Worm (Caenorhabditis elegans) whole organism, late embryonic: ENCODE results near the gene srd-19.

Experiments used
- ama-1 ChIP-seq: fragments of 150-350 bp; optimal IDR thresholded peaks from 2 replicates; lab custom pipeline; 2014
- elt-2 ChIP-seq: sonication (generic microtip); optimal IDR thresholded peaks from 2 replicates; lab custom pipeline; 2016; ENCODE audit warnings: missing genetic modification reagents, missing genetic modification characterization, missing compliant biosample characterization
- ets-4 ChIP-seq: sonication (generic microtip); optimal IDR thresholded peaks from 2 replicates; lab custom pipeline; 2016; ENCODE audit warnings: missing genetic modification characterization, missing compliant biosample characterization
- fkh-10 ChIP-seq: fragments of 150-350 bp; optimal IDR thresholded peaks from 2 replicates; lab custom pipeline; 2014; ENCODE audit warnings: missing biosample characterization, missing genetic modification reagents, missing genetic modification characterization
- hlh-13 ChIP-seq: fragments of 200-800 bp; sonication (Bioruptor generic); optimal IDR thresholded peaks from 2 replicates; lab custom pipeline; 2018; ENCODE audit warnings: mild to moderate bottlenecking, missing genetic modification characterization, missing compliant biosample characterization
- lin-11 ChIP-seq: fragments of 200-800 bp; sonication (Bioruptor generic); optimal IDR thresholded peaks from 2 replicates; lab custom pipeline; 2018; ENCODE audit warnings: mild to moderate bottlenecking, missing genetic modification characterization, missing compliant biosample characterization
- pha-4 ChIP-seq: fragments of 150-350 bp; optimal IDR thresholded peaks from 2 replicates; lab custom pipeline; 2018; ENCODE audit warnings: missing biosample characterization, missing genetic modification reagents, missing genetic modification characterization
- ztf-16 ChIP-seq: sonication (generic microtip); optimal IDR thresholded peaks from 2 replicates; lab custom pipeline; 2017; ENCODE audit warnings: missing genetic modification characterization, missing compliant biosample characterization

- TF ChIP-seq pha-4 (tag; lab: Kevin White, UChicago) (no peak), lin-11 (tag; lab: Kevin White, UChicago) (no peak), fkh-10 (GFP tag; lab: Kevin White, UChicago) (no peak), elt-2 (tag; lab: Kevin White, UChicago) (no peak), ztf-16 (tag; lab: Kevin White, UChicago) (no peak), ama-1 (lab: Kevin White, UChicago) (no peak), ets-4 (tag; lab: Kevin White, UChicago) (no peak), hlh-13 (GFP tag; lab: Kevin White, UChicago) (no peak)
Measured at ce11 chrV:13423045-13423444, 5.5 kb downstream of the srd-19 start, which contains the start of gene srv-9.
